Worm (Caenorhabditis elegans): Measurements from ENCODE around the gene T07E3.4.

T07E3.4 gene

ce11 chrIII:6888497-6888896, 9.3 kb upstream of the T07E3.4 start:
- TF ChIP-seq ztf-23 (GFP tag; IDR thresholded peaks at IDR 0.05) = 0 out of 2 replicates have a peak, but pooled peaks have one; percentile 65
- TF ChIP-seq ztf-29 (GFP tag; IDR thresholded peaks at IDR 0.05) = no peak
- TF ChIP-seq klf-2 (GFP tag; conservative IDR thresholded peaks at IDR 0.05) = peak; percentile 64; the same call in 1 of the 2 replicates
- 0 out of 2 replicates have a peak, but pooled peaks have one; percentile 39 for TF ChIP-seq flt-1 (GFP tag; IDR thresholded peaks at IDR 0.05)
- TF ChIP-seq tab-1 (GFP tag; IDR thresholded peaks at IDR 0.05) = peak; percentile 60; the same call in 1 of the 2 replicates

ce11 chrIII:6888999-6889824, 8.6 kb upstream of the T07E3.4 start, which contains the start of the genes brd-1 and K04C2.2:
Gene brd-1 (minus strand): TSS chrIII:6889504.
Gene K04C2.2 (plus strand): TSS chrIII:6889774.
- no peak for TF ChIP-seq cog-1 (tag; optimal IDR thresholded peaks at IDR 0.05)
- no peak for TF ChIP-seq ref-1 (GFP tag; conservative IDR thresholded peaks at IDR 0.05)
- no peak for TF ChIP-seq klf-2 (GFP tag; conservative IDR thresholded peaks at IDR 0.05)
- no peak for TF ChIP-seq flt-1 (GFP tag; IDR thresholded peaks at IDR 0.05)
- TF ChIP-seq T22C8.4 (GFP tag; IDR thresholded peaks at IDR 0.05) = no peak

ce11 chrIII:6891560-6891959, 6.3 kb upstream of the T07E3.4 start, which contains the start of gene K04C2.5:
Gene K04C2.5 (minus strand): TSS chrIII:6891660.
- no peak for TF ChIP-seq flt-1 (GFP tag; IDR thresholded peaks at IDR 0.05)
- no peak for TF ChIP-seq ztf-23 (GFP tag; IDR thresholded peaks at IDR 0.05)
- TF ChIP-seq med-1 (GFP tag; optimal IDR thresholded peaks at IDR 0.05; ENCODE audit: insufficient read depth) = no peak
- TF ChIP-seq ref-1 (GFP tag; conservative IDR thresholded peaks at IDR 0.05) = no peak
- TF ChIP-seq T22C8.4 (GFP tag; IDR thresholded peaks at IDR 0.05) = no peak
- no peak for TF ChIP-seq tab-1 (GFP tag; IDR thresholded peaks at IDR 0.05)
- TF ChIP-seq klf-2 (GFP tag; conservative IDR thresholded peaks at IDR 0.05) = no peak
- TF ChIP-seq cog-1 (tag; optimal IDR thresholded peaks at IDR 0.05) = no peak
- TF ChIP-seq ztf-29 (GFP tag; IDR thresholded peaks at IDR 0.05) = no peak

ce11 chrIII:6895166-6895565, 2.6 kb upstream of the T07E3.4 start:
- TF ChIP-seq ztf-23 (GFP tag; IDR thresholded peaks at IDR 0.05) (no peak), med-1 (GFP tag; optimal IDR thresholded peaks at IDR 0.05; ENCODE audit: insufficient read depth) (no peak), tab-1 (GFP tag; IDR thresholded peaks at IDR 0.05) (no peak), ztf-29 (GFP tag; IDR thresholded peaks at IDR 0.05) (no peak), flt-1 (GFP tag; IDR thresholded peaks at IDR 0.05) (no peak), T22C8.4 (GFP tag; IDR thresholded peaks at IDR 0.05) (no peak), klf-2 (GFP tag; conservative IDR thresholded peaks at IDR 0.05) (no peak), ref-1 (GFP tag; conservative IDR thresholded peaks at IDR 0.05) (no peak), cog-1 (tag; optimal IDR thresholded peaks at IDR 0.05) (no peak)

ce11 chrIII:6895677-6896076, 2.1 kb upstream of the T07E3.4 start:
- TF ChIP-seq tab-1 (GFP tag; IDR thresholded peaks at IDR 0.05) = no peak
- no peak for TF ChIP-seq ztf-29 (GFP tag; IDR thresholded peaks at IDR 0.05)

ce11 chrIII:6898518-6898917, 704 bp downstream of the T07E3.4 start:
- TF ChIP-seq flt-1 (GFP tag; IDR thresholded peaks at IDR 0.05) = no peak
- TF ChIP-seq ztf-29 (GFP tag; IDR thresholded peaks at IDR 0.05) = no peak
- TF ChIP-seq ztf-23 (GFP tag; IDR thresholded peaks at IDR 0.05) = no peak
- TF ChIP-seq cog-1 (tag; optimal IDR thresholded peaks at IDR 0.05) = no peak
- TF ChIP-seq ref-1 (GFP tag; conservative IDR thresholded peaks at IDR 0.05) = no peak
- TF ChIP-seq klf-2 (GFP tag; conservative IDR thresholded peaks at IDR 0.05) = no peak
- no peak for TF ChIP-seq tab-1 (GFP tag; IDR thresholded peaks at IDR 0.05)
- TF ChIP-seq T22C8.4 (GFP tag; IDR thresholded peaks at IDR 0.05) = no peak
- no peak for TF ChIP-seq med-1 (GFP tag; optimal IDR thresholded peaks at IDR 0.05; ENCODE audit: insufficient read depth)

- TF ChIP-seq tab-1 (GFP tag; IDR thresholded peaks at IDR 0.05) (no peak), ztf-29 (GFP tag; IDR thresholded peaks at IDR 0.05) (no peak), ztf-23 (GFP tag; IDR thresholded peaks at IDR 0.05) (no peak), cog-1 (tag; optimal IDR thresholded peaks at IDR 0.05) (no peak), flt-1 (GFP tag; IDR thresholded peaks at IDR 0.05) (no peak), med-1 (GFP tag; optimal IDR thresholded peaks at IDR 0.05; ENCODE audit: insufficient read depth) (no peak), klf-2 (GFP tag; conservative IDR thresholded peaks at IDR 0.05) (no peak)
Observed at ce11 chrIII:6900609-6901008, 2.8 kb downstream of the T07E3.4 start.

ce11 chrIII:6903056-6903977, 5.5 kb downstream of the T07E3.4 start, which contains the start of the genes brc-2 and T07E3.3:
Gene brc-2 (minus strand): TSS chrIII:6903106.
Gene T07E3.3 (plus strand): TSS chrIII:6903877.
- TF ChIP-seq ref-1 (GFP tag; conservative IDR thresholded peaks at IDR 0.05) (no peak), med-1 (GFP tag; optimal IDR thresholded peaks at IDR 0.05; ENCODE audit: insufficient read depth) (no peak), flt-1 (GFP tag; IDR thresholded peaks at IDR 0.05) (no peak), tab-1 (GFP tag; IDR thresholded peaks at IDR 0.05) (no peak), cog-1 (tag; optimal IDR thresholded peaks at IDR 0.05) (no peak), ztf-23 (GFP tag; IDR thresholded peaks at IDR 0.05) (no peak), T22C8.4 (GFP tag; IDR thresholded peaks at IDR 0.05) (no peak), klf-2 (GFP tag; conservative IDR thresholded peaks at IDR 0.05) (no peak), ztf-29 (GFP tag; IDR thresholded peaks at IDR 0.05) (no peak)

- TF ChIP-seq T22C8.4 (GFP tag; IDR thresholded peaks at IDR 0.05) (no peak), ref-1 (GFP tag; conservative IDR thresholded peaks at IDR 0.05) (no peak), tab-1 (GFP tag; IDR thresholded peaks at IDR 0.05) (no peak), klf-2 (GFP tag; conservative IDR thresholded peaks at IDR 0.05) (no peak), ztf-23 (GFP tag; IDR thresholded peaks at IDR 0.05) (no peak), flt-1 (GFP tag; IDR thresholded peaks at IDR 0.05) (no peak), med-1 (GFP tag; optimal IDR thresholded peaks at IDR 0.05; ENCODE audit: insufficient read depth) (no peak), cog-1 (tag; optimal IDR thresholded peaks at IDR 0.05) (no peak), ztf-29 (GFP tag; IDR thresholded peaks at IDR 0.05) (no peak)
Observed at ce11 chrIII:6904468-6904867, 6.7 kb downstream of the T07E3.4 start.
